Worm (Caenorhabditis elegans): ENCODE measurements around the gene anp-1.

Gene anp-1

ce11 chrV:12882370-12882769 is 23.1 kb downstream of the anp-1 start:
- TF ChIP-seq nhr-129 (tag; optimal IDR thresholded peaks at IDR 0.05) (no peak), unc-39 (tag; optimal IDR thresholded peaks at IDR 0.05) (no peak), nhr-21 (tag; optimal IDR thresholded peaks at IDR 0.05) (no peak), sma-3 (GFP tag; optimal IDR thresholded peaks at IDR 0.05) (no peak), zag-1 (tag; optimal IDR thresholded peaks at IDR 0.05) (no peak), ztf-11 (tag; optimal IDR thresholded peaks at IDR 0.05) (no peak), unc-62 (GFP tag; optimal IDR thresholded peaks at IDR 0.05) (no peak), gmeb-1 (tag; optimal IDR thresholded peaks at IDR 0.05) (no peak)

ce11 chrV:12885860-12886259 is 26.6 kb downstream of the anp-1 start, which contains the start of gene glb-24:
Gene glb-24, minus strand, starts transcription at chrV:12885960.
- TF ChIP-seq mab-5 (tag; optimal IDR thresholded peaks at IDR 0.05) (no peak), nhr-6 (tag; optimal IDR thresholded peaks at IDR 0.05) (no peak), ztf-4 (tag; optimal IDR thresholded peaks at IDR 0.05) (no peak), ZK546.5 (tag; optimal IDR thresholded peaks at IDR 0.05) (no peak), dmd-4 (tag; optimal IDR thresholded peaks at IDR 0.05) (no peak), sem-4 (tag; optimal IDR thresholded peaks at IDR 0.05) (no peak), lsy-2 (tag; optimal IDR thresholded peaks at IDR 0.05) (no peak), mbf-1 (tag; optimal IDR thresholded peaks at IDR 0.05) (no peak), ceh-16 (tag; optimal IDR thresholded peaks at IDR 0.05) (no peak), blmp-1 (tag; optimal IDR thresholded peaks at IDR 0.05; ENCODE audit: insufficient read depth) (no peak), unc-62 (GFP tag; optimal IDR thresholded peaks at IDR 0.05) (no peak), Y55F3AM.14 (GFP tag; optimal IDR thresholded peaks at IDR 0.05) (no peak), F13H6.1 (tag; optimal IDR thresholded peaks at IDR 0.05) (no peak)

ce11 chrV:12895772-12896171 is 36.5 kb downstream of the anp-1 start, which contains the start of gene ttbk-7:
Gene ttbk-7, minus strand, starts transcription at chrV:12895872.
- TF ChIP-seq mab-5 (tag; optimal IDR thresholded peaks at IDR 0.05): no peak
- no peak for TF ChIP-seq ZK546.5 (tag; optimal IDR thresholded peaks at IDR 0.05)
- TF ChIP-seq ceh-82 (tag; optimal IDR thresholded peaks at IDR 0.05): no peak
- no peak for TF ChIP-seq sem-4 (tag; optimal IDR thresholded peaks at IDR 0.05)
- no peak for TF ChIP-seq R02D3.7 (tag; optimal IDR thresholded peaks at IDR 0.05)
- no peak for TF ChIP-seq egl-27 (tag; optimal IDR thresholded peaks at IDR 0.05)
- no peak for TF ChIP-seq ama-1 (optimal IDR thresholded peaks at IDR 0.05)
- no peak for TF ChIP-seq nhr-25 (tag; optimal IDR thresholded peaks at IDR 0.05)
- TF ChIP-seq nhr-12 (tag; optimal IDR thresholded peaks at IDR 0.05): no peak

ce11 chrV:12896850-12897249 is 37.6 kb downstream of the anp-1 start:
- TF ChIP-seq ztf-4 (tag; optimal IDR thresholded peaks at IDR 0.05): no peak
- TF ChIP-seq crh-2 (tag; optimal IDR thresholded peaks at IDR 0.05): peak; percentile 22
- peak; percentile 15 for TF ChIP-seq F13H6.1 (tag; optimal IDR thresholded peaks at IDR 0.05)
- TF ChIP-seq nhr-129 (tag; optimal IDR thresholded peaks at IDR 0.05): peak; percentile 14

- no peak for TF ChIP-seq ceh-16 (tag; optimal IDR thresholded peaks at IDR 0.05)
- TF ChIP-seq unc-55 (GFP tag; optimal IDR thresholded peaks at IDR 0.05): peak; percentile 26
These were observed 38.1 kb downstream of the anp-1 start for ce11 chrV:12897338-12897737.

- peak; percentile 0 for TF ChIP-seq C34F6.9 (tag; optimal IDR thresholded peaks at IDR 0.05)
- TF ChIP-seq mab-5 (tag; optimal IDR thresholded peaks at IDR 0.05): peak; percentile 37
- TF ChIP-seq ama-1 (optimal IDR thresholded peaks at IDR 0.05): no peak
- no peak for TF ChIP-seq aly-2 (tag; optimal IDR thresholded peaks at IDR 0.05)
- TF ChIP-seq egl-27 (tag; optimal IDR thresholded peaks at IDR 0.05): no peak
- peak; percentile 34 for TF ChIP-seq unc-55 (GFP tag; optimal IDR thresholded peaks at IDR 0.05)
- TF ChIP-seq nhr-10 (tag; optimal IDR thresholded peaks at IDR 0.05): no peak
- no peak for TF ChIP-seq mbf-1 (tag; optimal IDR thresholded peaks at IDR 0.05)
- no peak for TF ChIP-seq elt-3 (tag; optimal IDR thresholded peaks at IDR 0.05)
- no peak for TF ChIP-seq nhr-12 (tag; optimal IDR thresholded peaks at IDR 0.05)
- TF ChIP-seq lin-39 (tag; optimal IDR thresholded peaks at IDR 0.05): no peak
- no peak for TF ChIP-seq nhr-77 (tag; optimal IDR thresholded peaks at IDR 0.05)
- no peak for TF ChIP-seq nhr-23 (tag; optimal IDR thresholded peaks at IDR 0.05)
These were observed 39.5 kb downstream of the anp-1 start for ce11 chrV:12898583-12899232.
